Fruit fly (Drosophila melanogaster): Measurements from ENCODE around the gene Fuca.

Gene Fuca

dm6 chr3L:11540330-11540702 lies 17.8 kb upstream of the Fuca start (continued):
- TF ChIP-seq CG8290 (GFP tag; optimal IDR thresholded peaks at IDR 0.05) (no peak), CG8290 (tag; optimal IDR thresholded peaks at IDR 0.05) (peak in 1 of 2 experiments; percentile 32), CG43689 (GFP tag; IDR thresholded peaks at IDR 0.05) (no peak), Atf6 (GFP tag; IDR thresholded peaks at IDR 0.05) (no peak), ems (GFP tag; optimal IDR thresholded peaks at IDR 0.05) (no peak), CG9876 (GFP tag; optimal IDR thresholded peaks at IDR 0.05) (no peak), da (GFP tag; optimal IDR thresholded peaks at IDR 0.05) (no peak), row (GFP tag; IDR thresholded peaks at IDR 0.05) (no peak), CG9215 (GFP tag; IDR thresholded peaks at IDR 0.05) (no peak), tin (GFP tag; optimal IDR thresholded peaks at IDR 0.05) (no peak), MBD-R2 (GFP tag; IDR thresholded peaks at IDR 0.05) (no peak), klu (GFP tag; IDR thresholded peaks at IDR 0.05) (no peak), HLHmδ (GFP tag; optimal IDR thresholded peaks at IDR 0.05) (peak; percentile 68), wdn (GFP tag; IDR thresholded peaks at IDR 0.05) (no peak), CG6854 (GFP tag; optimal IDR thresholded peaks at IDR 0.05) (no peak), Trl (optimal IDR thresholded peaks at IDR 0.05) (no peak), Trl (GFP tag; optimal IDR thresholded peaks at IDR 0.05) (peak; percentile 17), CG17912 (GFP tag; optimal IDR thresholded peaks at IDR 0.05) (no peak), croc (GFP tag; conservative IDR thresholded peaks at IDR 0.05) (no peak), NK7.1 (GFP tag; optimal IDR thresholded peaks at IDR 0.05) (no peak), schlank (tag; optimal IDR thresholded peaks at IDR 0.05) (no peak), sens (GFP tag) (peak; percentile 24), usp (GFP tag; optimal IDR thresholded peaks at IDR 0.05) (no peak), CG17186 (GFP tag; optimal IDR thresholded peaks at IDR 0.05) (no peak), Optix (GFP tag; IDR thresholded peaks at IDR 0.05) (no peak), Rfx (GFP tag; IDR thresholded peaks at IDR 0.05) (peak; percentile 53; the same call in 1 of the 2 replicates), fd96Cb (tag; optimal IDR thresholded peaks at IDR 0.05) (no peak), E2f2 (GFP tag; IDR thresholded peaks at IDR 0.05) (peak; percentile 15; the same call in 1 of the 2 replicates), sug (tag; optimal IDR thresholded peaks at IDR 0.05) (peak; percentile 16), az2 (GFP tag; optimal IDR thresholded peaks at IDR 0.05) (no peak), CG12155 (GFP tag; optimal IDR thresholded peaks at IDR 0.05) (no peak), Camta (GFP tag; optimal IDR thresholded peaks at IDR 0.05) (no peak), al (GFP tag; IDR thresholded peaks at IDR 0.05) (no peak), Hr39 (optimal IDR thresholded peaks at IDR 0.05) (no peak), Opbp (GFP tag; IDR thresholded peaks at IDR 0.05; ENCODE audit: partially characterized antibody) (no peak), pros (GFP tag; optimal IDR thresholded peaks at IDR 0.05) (no peak), inv (GFP tag; IDR thresholded peaks at IDR 0.05; ENCODE audit: partially characterized antibody) (no peak), Dad (GFP tag; optimal IDR thresholded peaks at IDR 0.05) (no peak), CG4282 (GFP tag; optimal IDR thresholded peaks at IDR 0.05) (no peak), CG12744 (GFP tag; optimal IDR thresholded peaks at IDR 0.05) (no peak), Sin3A (optimal IDR thresholded peaks at IDR 0.05) (no peak), CG10366 (GFP tag; IDR thresholded peaks at IDR 0.05) (no peak), HLH3B (GFP tag; IDR thresholded peaks at IDR 0.05) (no peak), CG6689 (GFP tag; IDR thresholded peaks at IDR 0.05) (no peak), dpn (GFP tag; optimal IDR thresholded peaks at IDR 0.05) (no peak), ATbp (GFP tag; optimal IDR thresholded peaks at IDR 0.05) (peak; percentile 79), Six4 (GFP tag; optimal IDR thresholded peaks at IDR 0.05) (no peak), MESR4 (GFP tag; optimal IDR thresholded peaks at IDR 0.05) (no peak), CG15479 (GFP tag; optimal IDR thresholded peaks at IDR 0.05) (no peak), CG6791 (GFP tag; IDR thresholded peaks at IDR 0.05; ENCODE audit: partially characterized antibody) (no peak), CG14441 (GFP tag; IDR thresholded peaks at IDR 0.05) (no peak), repo (GFP tag; optimal IDR thresholded peaks at IDR 0.05) (no peak), pfk (GFP tag; optimal IDR thresholded peaks at IDR 0.05) (no peak), CG31441 (GFP tag; IDR thresholded peaks at IDR 0.05) (no peak), MTF-1 (GFP tag; optimal IDR thresholded peaks at IDR 0.05; ENCODE audit: borderline replicate concordance) (peak; percentile 5)
